Fruit fly (Drosophila melanogaster) whole organism, embryonic: ENCODE results near the gene APC4.

Experiments used
- Ada2b ChIP-seq: fragments of 200-800 bp; sonication (Bioruptor generic); IDR thresholded peaks from 2 replicates; pipeline ENCODE4 v1.3.6; 2022; ENCODE audit warnings: missing biosample characterization, missing genetic modification characterization
- Atf-2 ChIP-seq: fragments of 200-800 bp; sonication (Bioruptor generic); optimal IDR thresholded peaks from 2 replicates; lab custom pipeline; 2016; ENCODE audit warnings: missing biosample characterization, missing genetic modification characterization
- CG12391 ChIP-seq: fragments of 200-800 bp; sonication (Bioruptor generic); optimal IDR thresholded peaks from 3 replicates; lab custom pipeline; 2018; ENCODE audit warnings: missing biosample characterization, mild to moderate bottlenecking, missing genetic modification characterization, moderate library complexity
- CG13287 ChIP-seq: fragments of 200-800 bp; sonication (Bioruptor generic); IDR thresholded peaks from 2 replicates; pipeline ENCODE4 v1.3.6; 2022; ENCODE audit warnings: missing biosample characterization, missing genetic modification characterization; ENCODE audit not compliant: partially characterized antibody
- CG13424 ChIP-seq: fragments of 200-800 bp; sonication (Bioruptor generic); optimal IDR thresholded peaks from 2 replicates; lab custom pipeline; 2019; ENCODE audit warnings: missing biosample characterization, mild to moderate bottlenecking, missing genetic modification characterization, moderate library complexity
- CG14014 ChIP-seq: fragments of 200-800 bp; sonication (Bioruptor generic); IDR thresholded peaks from 2 replicates; pipeline ENCODE4 v1.3.6; 2022; ENCODE audit warnings: missing biosample characterization, missing genetic modification characterization
- CG14050 ChIP-seq: fragments of 200-800 bp; sonication (Bioruptor generic); IDR thresholded peaks from 3 replicates; pipeline ENCODE4 v1.3.6; 2022; ENCODE audit warnings: missing biosample characterization, missing genetic modification characterization
- CG14710 ChIP-seq: fragments of 200-800 bp; sonication (Bioruptor generic); optimal IDR thresholded peaks from 3 replicates; lab custom pipeline; 2019; ENCODE audit warnings: missing biosample characterization, mild to moderate bottlenecking, missing genetic modification characterization, moderate library complexity
- CG15269 ChIP-seq: fragments of 200-800 bp; sonication (Bioruptor generic); optimal IDR thresholded peaks from 2 replicates; lab custom pipeline; 2018; ENCODE audit warnings: missing biosample characterization, mild to moderate bottlenecking, missing genetic modification characterization, moderate library complexity
- CG1529 ChIP-seq: fragments of 200-800 bp; sonication (Bioruptor generic); optimal IDR thresholded peaks from 3 replicates; lab custom pipeline; 2018; ENCODE audit warnings: missing biosample characterization, missing genetic modification characterization
- CG15601 ChIP-seq: fragments of 200-800 bp; sonication (Bioruptor generic); optimal IDR thresholded peaks from 3 replicates; lab custom pipeline; 2019; ENCODE audit warnings: missing biosample characterization, mild to moderate bottlenecking, missing genetic modification characterization, moderate library complexity
- CG1647 ChIP-seq: fragments of 200-800 bp; sonication (Bioruptor generic); optimal IDR thresholded peaks from 3 replicates; lab custom pipeline; 2016; ENCODE audit warnings: missing biosample characterization, missing genetic modification characterization
- CG16779 ChIP-seq: fragments of 200-800 bp; sonication (Bioruptor generic); IDR thresholded peaks from 2 replicates; pipeline ENCODE4 v1.3.6; 2022; ENCODE audit warnings: missing biosample characterization, missing genetic modification characterization
- CG16863 ChIP-seq: fragments of 200-800 bp; sonication (Bioruptor generic); optimal IDR thresholded peaks from 3 replicates; lab custom pipeline; 2016; ENCODE audit warnings: missing biosample characterization, missing genetic modification characterization
- CG17385 ChIP-seq: fragments of 200-800 bp; sonication (Bioruptor generic); optimal IDR thresholded peaks from 3 replicates; lab custom pipeline; 2018; ENCODE audit warnings: missing biosample characterization, mild to moderate bottlenecking, missing genetic modification characterization
- CG17612 ChIP-seq: fragments of 200-800 bp; sonication (Bioruptor generic); IDR thresholded peaks from 2 replicates; pipeline ENCODE4 v1.3.6; 2022; ENCODE audit warnings: missing biosample characterization, missing genetic modification characterization
- CG2889 ChIP-seq: fragments of 200-800 bp; sonication (Bioruptor generic); IDR thresholded peaks from 3 replicates; pipeline ENCODE4 v1.3.6; 2022; ENCODE audit warnings: missing biosample characterization, missing genetic modification characterization
- CG31441 ChIP-seq: fragments of 200-800 bp; sonication (Bioruptor generic); IDR thresholded peaks from 2 replicates; pipeline ENCODE4 v1.3.6; 2022; ENCODE audit warnings: missing biosample characterization, missing genetic modification characterization
- CG5245 ChIP-seq: fragments of 200-800 bp; sonication (Bioruptor generic); optimal IDR thresholded peaks from 3 replicates; lab custom pipeline; 2016; ENCODE audit warnings: missing biosample characterization, missing genetic modification characterization
- CG9437 ChIP-seq: fragments of 200-800 bp; sonication (Bioruptor generic); optimal IDR thresholded peaks from 2 replicates; lab custom pipeline; 2018; ENCODE audit warnings: missing biosample characterization, mild to moderate bottlenecking, missing genetic modification characterization
- Dbx ChIP-seq: fragments of 200-800 bp; sonication (Bioruptor generic); IDR thresholded peaks from 3 replicates; pipeline ENCODE4 v1.3.6; 2022; ENCODE audit warnings: missing biosample characterization, missing genetic modification characterization
- Dip2 ChIP-seq: fragments of 200-800 bp; sonication (Bioruptor generic); IDR thresholded peaks from 2 replicates; pipeline ENCODE4 v1.3.6; 2022; ENCODE audit warnings: missing biosample characterization, missing genetic modification characterization
- Fer1 ChIP-seq: fragments of 200-800 bp; sonication (Bioruptor generic); optimal IDR thresholded peaks from 2 replicates; lab custom pipeline; 2017; ENCODE audit warnings: missing biosample characterization, mild to moderate bottlenecking, missing genetic modification characterization
- Fer2 ChIP-seq: fragments of 200-800 bp; sonication (Bioruptor generic); optimal IDR thresholded peaks from 2 replicates; lab custom pipeline; 2018; ENCODE audit warnings: missing biosample characterization, mild to moderate bottlenecking, missing genetic modification characterization, moderate library complexity
- H15 ChIP-seq: fragments of 200-800 bp; sonication (Bioruptor generic); IDR thresholded peaks from 3 replicates; pipeline ENCODE4 v1.3.6; 2022; ENCODE audit warnings: missing biosample characterization, missing genetic modification characterization
- HHEX ChIP-seq: fragments of 200-800 bp; sonication (Bioruptor generic); optimal IDR thresholded peaks from 3 replicates; lab custom pipeline; 2017; ENCODE audit warnings: missing biosample characterization, mild to moderate bottlenecking, missing genetic modification characterization, missing genetic modification reagents
- Hey ChIP-seq: fragments of 200-800 bp; sonication (Bioruptor generic); optimal IDR thresholded peaks from 3 replicates; lab custom pipeline; 2018; ENCODE audit warnings: missing biosample characterization, mild to moderate bottlenecking, missing genetic modification characterization
- Hsf ChIP-seq: fragments of 200-800 bp; sonication (Bioruptor generic); optimal IDR thresholded peaks from 3 replicates; lab custom pipeline; 2016; ENCODE audit warnings: missing biosample characterization, missing genetic modification characterization
- Lpt ChIP-seq: fragments of >200 bp; optimal IDR thresholded peaks from 2 replicates; lab custom pipeline; 2018; ENCODE audit warnings: missing biosample characterization, missing genetic modification characterization
- Meics ChIP-seq: fragments of 200-800 bp; sonication (Bioruptor generic); optimal IDR thresholded peaks from 2 replicates; lab custom pipeline; 2017; ENCODE audit warnings: missing biosample characterization, mild to moderate bottlenecking, missing genetic modification characterization
- Sin3A ChIP-seq: fragments of >200 bp; optimal IDR thresholded peaks from 2 replicates; lab custom pipeline; 2018
- abd-A ChIP-seq: fragments of 200-800 bp; sonication (Bioruptor generic); optimal IDR thresholded peaks from 3 replicates; lab custom pipeline; 2019; ENCODE audit warnings: missing biosample characterization, mild to moderate bottlenecking, missing genetic modification characterization, moderate library complexity
- bigmax ChIP-seq: fragments of 200-800 bp; sonication (Bioruptor generic); optimal IDR thresholded peaks from 2 replicates; lab custom pipeline; 2018; ENCODE audit warnings: missing biosample characterization, mild to moderate bottlenecking, missing genetic modification characterization
- br ChIP-seq: fragments of >200 bp; optimal IDR thresholded peaks from 2 replicates; lab custom pipeline; 2017
- chn ChIP-seq: fragments of 200-800 bp; sonication (Bioruptor generic); optimal IDR thresholded peaks from 2 replicates; lab custom pipeline; 2016; ENCODE audit warnings: missing biosample characterization, missing genetic modification characterization
- crc ChIP-seq: fragments of 200-800 bp; sonication (Bioruptor generic); optimal IDR thresholded peaks from 2 replicates; lab custom pipeline; 2016; ENCODE audit warnings: missing biosample characterization, missing genetic modification characterization
- croc ChIP-seq: fragments of 200-800 bp; sonication (Bioruptor generic); conservative IDR thresholded peaks from 3 replicates; pipeline ENCODE4 v1.3.6; 2022; ENCODE audit warnings: missing biosample characterization, missing genetic modification characterization
- eve ChIP-seq, 2 experiments: fragments of >200 bp; optimal IDR thresholded peaks; 2 replicates each; lab custom pipeline; 2017; ENCODE audit warnings: missing biosample characterization in 2 of 2, missing genetic modification characterization in 2 of 2
- fd102C ChIP-seq: fragments of 200-800 bp; sonication (Bioruptor generic); optimal IDR thresholded peaks from 2 replicates; lab custom pipeline; 2018; ENCODE audit warnings: missing biosample characterization, mild to moderate bottlenecking, missing genetic modification characterization, moderate library complexity
- gce ChIP-seq: fragments of 200-800 bp; sonication (Bioruptor generic); IDR thresholded peaks from 3 replicates; pipeline ENCODE4 v1.3.6; 2022; ENCODE audit warnings: missing biosample characterization, missing genetic modification characterization
- knrl ChIP-seq: fragments of 200-800 bp; sonication (Bioruptor generic); IDR thresholded peaks from 3 replicates; pipeline ENCODE4 v1.3.6; 2022; ENCODE audit warnings: missing biosample characterization, missing genetic modification characterization; ENCODE audit not compliant: partially characterized antibody
- nau ChIP-seq: fragments of 200-800 bp; sonication (Bioruptor generic); optimal IDR thresholded peaks from 3 replicates; lab custom pipeline; 2017; ENCODE audit warnings: missing biosample characterization, mild to moderate bottlenecking, missing genetic modification characterization, missing genetic modification reagents
- nom ChIP-seq: fragments of 200-800 bp; sonication (Bioruptor generic); optimal IDR thresholded peaks from 2 replicates; lab custom pipeline; 2017; ENCODE audit warnings: missing biosample characterization, missing genetic modification characterization, mild to moderate bottlenecking, moderate library complexity, missing genetic modification reagents
- onecut ChIP-seq: fragments of 200-800 bp; sonication (Bioruptor generic); IDR thresholded peaks from 2 replicates; pipeline ENCODE4 v1.3.6; 2022; ENCODE audit warnings: missing biosample characterization, missing genetic modification characterization
- prd ChIP-seq, 3 experiments: fragments of >200 bp in 2 of 3; fragments of 200-800 bp in 1 of 3; sonication (Bioruptor generic) in 1 of 3; optimal IDR thresholded peaks in 2 of 3; IDR thresholded peaks in 1 of 3; 2 replicates in 2 of 3; 3 replicates in 1 of 3; pipeline versions ENCODE4 v1.3.6 to Lab custom; 2017 to 2022; ENCODE audit warnings: missing biosample characterization in 1 of 3, missing genetic modification characterization in 1 of 3
- rib ChIP-seq: fragments of 200-800 bp; sonication (Bioruptor generic); IDR thresholded peaks from 2 replicates; pipeline ENCODE4 v1.3.6; 2022; ENCODE audit warnings: missing biosample characterization, missing genetic modification characterization
- ro ChIP-seq: fragments of 200-800 bp; sonication (Bioruptor generic); IDR thresholded peaks from 2 replicates; pipeline ENCODE4 v1.3.6; 2022; ENCODE audit warnings: missing biosample characterization, missing genetic modification characterization
- row ChIP-seq: fragments of 200-800 bp; sonication (Bioruptor generic); IDR thresholded peaks from 3 replicates; pipeline ENCODE4 v1.3.6; 2022; ENCODE audit warnings: missing biosample characterization, missing genetic modification characterization
- sr ChIP-seq: fragments of 200-800 bp; sonication (Bioruptor generic); IDR thresholded peaks from 3 replicates; pipeline ENCODE4 v1.3.6; 2022; ENCODE audit warnings: missing biosample characterization, missing genetic modification characterization
- trem ChIP-seq: fragments of 200-800 bp; optimal IDR thresholded peaks from 3 replicates; lab custom pipeline; 2019; ENCODE audit warnings: missing biosample characterization, mild to moderate bottlenecking, missing genetic modification characterization, moderate library complexity
- usp ChIP-seq: fragments of >200 bp; optimal IDR thresholded peaks from 2 replicates; lab custom pipeline; 2017; ENCODE audit warnings: missing biosample characterization, missing genetic modification characterization
- vvl ChIP-seq: fragments of 200-800 bp; sonication (Bioruptor generic); IDR thresholded peaks from 2 replicates; pipeline ENCODE4 v1.3.6; 2022; ENCODE audit warnings: missing biosample characterization, missing genetic modification characterization

Gene APC4

DNA sequence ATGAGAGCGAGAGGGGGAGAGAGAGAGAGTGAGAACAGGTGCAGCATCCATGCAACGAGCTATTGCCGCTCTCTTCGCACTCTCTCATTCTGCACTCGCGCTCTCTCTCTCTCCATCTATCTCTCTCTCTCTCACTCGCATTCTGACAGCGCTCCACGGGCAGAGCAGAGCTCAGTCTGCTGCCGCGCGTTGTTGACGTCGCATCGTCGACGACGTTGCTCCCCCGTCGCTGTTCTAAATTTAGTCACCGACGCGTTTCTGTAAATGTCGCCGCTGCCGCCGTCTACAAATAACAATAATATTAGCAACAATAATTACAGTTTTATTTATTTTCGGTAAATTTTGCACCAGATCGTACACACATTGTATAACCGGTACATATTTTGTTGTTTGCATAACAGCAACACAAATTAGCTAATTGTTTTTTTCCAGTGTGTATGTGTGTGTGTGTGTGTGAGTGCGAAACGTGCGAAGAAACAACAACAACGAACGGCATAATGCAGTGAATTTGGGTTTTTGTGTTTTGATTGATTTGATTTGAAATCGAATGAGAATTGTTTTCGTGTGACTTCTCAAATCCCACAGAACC lies 40.2 kb upstream of the APC4 start (continued):
- peak; percentile 66 for TF ChIP-seq nom
- peak in 1 of 2 experiments; percentile 61 for TF ChIP-seq eve (GFP tag; optimal IDR thresholded peaks at IDR 0.05; lab: Kevin White, UChicago)
- no peak for TF ChIP-seq CG14710 (tag; lab: Kevin White, UChicago)
- no peak for TF ChIP-seq crc (GFP tag; lab: Kevin White, UChicago)
- no peak for TF ChIP-seq Hey
- TF ChIP-seq Fer2 (tag; lab: Kevin White, UChicago) = no peak
- no peak for TF ChIP-seq Ada2b (GFP tag; lab: Robert Waterston, UW)
- TF ChIP-seq croc = no peak
- no peak for TF ChIP-seq Hsf (GFP tag; lab: Kevin White, UChicago)
- no peak for TF ChIP-seq CG16863
- no peak; the same call in 2 of the 3 replicates for TF ChIP-seq Dbx
- TF ChIP-seq trem (tag; lab: Kevin White, UChicago) = no peak
- TF ChIP-seq knrl (GFP tag; lab: Robert Waterston, UW) = no peak
- TF ChIP-seq row = no peak
- TF ChIP-seq Sin3A (lab: Kevin White, UChicago) = no peak
- no peak for TF ChIP-seq HHEX (GFP tag; lab: Kevin White, UChicago)
- TF ChIP-seq CG17385 (GFP tag; lab: Kevin White, UChicago) = peak; percentile 9
- TF ChIP-seq gce (GFP tag; lab: Robert Waterston, UW) = no peak
- TF ChIP-seq bigmax = no peak
- no peak for TF ChIP-seq Atf-2
- peak; percentile 9 for TF ChIP-seq CG13424 (tag; lab: Kevin White, UChicago)
- no peak for TF ChIP-seq Meics
- TF ChIP-seq vvl = peak; percentile 57
- no peak for TF ChIP-seq usp
- peak; percentile 31; the same call in 1 of the 2 replicates for TF ChIP-seq CG14014 (GFP tag; lab: Robert Waterston, UW)
- TF ChIP-seq CG1647 (GFP tag; lab: Kevin White, UChicago) = no peak
- no peak for TF ChIP-seq prd (optimal IDR thresholded peaks at IDR 0.05; lab: Kevin White, UChicago)
- 0 out of 3 replicates have a peak, but pooled peaks have one; percentile 30 for TF ChIP-seq prd (GFP tag; IDR thresholded peaks at IDR 0.05; lab: Robert Waterston, UW)
- TF ChIP-seq CG15269 (tag; lab: Kevin White, UChicago) = no peak
- TF ChIP-seq Lpt (GFP tag; lab: Kevin White, UChicago) = no peak
- no peak for TF ChIP-seq Fer1 (GFP tag; lab: Kevin White, UChicago)
- no peak for TF ChIP-seq CG5245 (GFP tag; lab: Kevin White, UChicago)
- TF ChIP-seq CG15601 = no peak
- no peak for TF ChIP-seq CG16779 (GFP tag; lab: Robert Waterston, UW)
- TF ChIP-seq onecut (GFP tag; lab: Robert Waterston, UW) = no peak
- TF ChIP-seq CG9437 = no peak
- peak; percentile 42 for TF ChIP-seq CG12391 (tag; lab: Kevin White, UChicago)
- TF ChIP-seq H15 (GFP tag; lab: Robert Waterston, UW) = peak; percentile 31; the same call in 1 of the 3 replicates
- TF ChIP-seq br (lab: Kevin White, UChicago) = no peak
- TF ChIP-seq CG13287 (GFP tag; lab: Robert Waterston, UW) = peak; percentile 42
- no peak for TF ChIP-seq CG1529
- TF ChIP-seq nau = no peak
- no peak for TF ChIP-seq abd-A
- TF ChIP-seq rib = no peak
- no peak; the same call in 2 of the 3 replicates for TF ChIP-seq CG14050 (GFP tag; lab: Robert Waterston, UW)
- TF ChIP-seq fd102C (GFP tag; lab: Kevin White, UChicago) = no peak
- TF ChIP-seq CG2889 (GFP tag; lab: Robert Waterston, UW) = no peak
- TF ChIP-seq ro (GFP tag; lab: Robert Waterston, UW) = no peak
- TF ChIP-seq sr (GFP tag; lab: Robert Waterston, UW) = no peak
- no peak for TF ChIP-seq CG31441
- TF ChIP-seq Dip2 (GFP tag; lab: Robert Waterston, UW) = no peak
- no peak for TF ChIP-seq CG17612 (GFP tag; lab: Robert Waterston, UW)
- TF ChIP-seq chn (GFP tag; lab: Kevin White, UChicago) = no peak
